Worm (Caenorhabditis elegans) whole organism, L4 larva: Measurements from ENCODE around the gene R53.5.
A peak's percentile ranks its signal among the peaks of the same experiment; 100 is the strongest.

Source experiments
- D1046.2 ChIP-seq: fragments of 200-800 bp; sonication (Bioruptor generic); IDR thresholded peaks from 2 replicates; pipeline ENCODE4 v1.3.6; 2022; ENCODE audit warnings: missing genetic modification characterization, missing compliant biosample characterization
- F49E8.2 ChIP-seq: sonication (generic microtip); optimal IDR thresholded peaks from 2 replicates; lab custom pipeline; 2016; ENCODE audit warnings: missing compliant biosample characterization, mild to moderate bottlenecking, missing genetic modification characterization, borderline replicate concordance
- Y105C5A.15 ChIP-seq: fragments of 200-800 bp; sonication (Bioruptor generic); IDR thresholded peaks from 2 replicates; pipeline ENCODE4 v1.3.6; 2022; ENCODE audit warnings: missing genetic modification characterization, missing compliant biosample characterization
- ZK337.2 ChIP-seq: fragments of 200-800 bp; sonication (Bioruptor generic); IDR thresholded peaks from 2 replicates; pipeline ENCODE4 v1.3.6; 2022; ENCODE audit warnings: missing genetic modification reagents, missing genetic modification characterization, missing compliant biosample characterization
- ZK546.5 ChIP-seq, 2 experiments: sonication (generic microtip); optimal IDR thresholded peaks; 2 replicates each; lab custom pipeline; 2017; ENCODE audit warnings: missing biosample characterization in 2 of 2, missing genetic modification characterization in 2 of 2
- aha-1 ChIP-seq: fragments of 150-350 bp; peaks from one replicate; lab custom pipeline; 2014; ENCODE audit warnings: missing biosample characterization, missing genetic modification characterization
- ama-1 ChIP-seq: fragments of 150-350 bp; optimal IDR thresholded peaks from 2 replicates; lab custom pipeline; 2014; ENCODE audit warnings: inconsistent platforms, mixed read lengths
- ceh-32 ChIP-seq: sonication (generic microtip); optimal IDR thresholded peaks from 2 replicates; lab custom pipeline; 2016; ENCODE audit warnings: mild to moderate bottlenecking, missing genetic modification characterization, missing compliant biosample characterization; ENCODE audit not compliant: poor library complexity
- ceh-62 ChIP-seq: sonication (generic microtip); optimal IDR thresholded peaks from 2 replicates; lab custom pipeline; 2017; ENCODE audit warnings: missing biosample characterization, missing genetic modification characterization
- ceh-82 ChIP-seq: sonication (generic microtip); optimal IDR thresholded peaks from 2 replicates; lab custom pipeline; 2017; ENCODE audit warnings: missing biosample characterization, missing genetic modification characterization
- daf-8 ChIP-seq: fragments of 200-800 bp; sonication (Bioruptor generic); IDR thresholded peaks from 2 replicates; pipeline ENCODE4 v1.3.6; 2022; ENCODE audit warnings: missing genetic modification characterization, missing compliant biosample characterization
- dmd-8 ChIP-seq: fragments of 200-800 bp; sonication (Bioruptor generic); IDR thresholded peaks from 2 replicates; pipeline ENCODE4 v1.3.6; 2022; ENCODE audit warnings: missing genetic modification characterization, missing compliant biosample characterization
- dpl-1 ChIP-seq: fragments of 150-350 bp; optimal IDR thresholded peaks from 2 replicates; lab custom pipeline; 2014; ENCODE audit warnings: missing biosample characterization, missing genetic modification reagents, missing genetic modification characterization
- dve-1 ChIP-seq: sonication (generic microtip); optimal IDR thresholded peaks from 2 replicates; lab custom pipeline; 2017; ENCODE audit warnings: antibody characterized with exemption, mild to moderate bottlenecking, missing genetic modification characterization, missing compliant biosample characterization; ENCODE audit not compliant: insufficient read depth
- fkh-10 ChIP-seq: fragments of 150-350 bp; optimal IDR thresholded peaks from 2 replicates; lab custom pipeline; 2014; ENCODE audit warnings: missing biosample characterization, missing genetic modification reagents, missing genetic modification characterization
- gei-8 ChIP-seq: fragments of 200-800 bp; sonication (Bioruptor generic); optimal IDR thresholded peaks from 2 replicates; lab custom pipeline; 2018; ENCODE audit warnings: mild to moderate bottlenecking, missing genetic modification characterization, missing compliant biosample characterization
- hlh-11 ChIP-seq: fragments of 200-800 bp; sonication (Bioruptor generic); optimal IDR thresholded peaks from 2 replicates; lab custom pipeline; 2018; ENCODE audit warnings: mild to moderate bottlenecking, missing genetic modification characterization, missing compliant biosample characterization
- lin-29 ChIP-seq: fragments of 200-800 bp; sonication (Bioruptor generic); IDR thresholded peaks from 2 replicates; pipeline ENCODE4 v1.3.6; 2022; ENCODE audit warnings: missing genetic modification reagents, missing genetic modification characterization, missing compliant biosample characterization
- mdt-29 ChIP-seq: fragments of 200-800 bp; sonication (Bioruptor generic); IDR thresholded peaks from 2 replicates; pipeline ENCODE4 v1.3.6; 2022; ENCODE audit warnings: missing genetic modification reagents, missing genetic modification characterization, missing compliant biosample characterization
- mes-2 ChIP-seq: sonication (generic microtip); optimal IDR thresholded peaks from 2 replicates; lab custom pipeline; 2016; ENCODE audit warnings: missing genotype, mild to moderate bottlenecking, missing genetic modification characterization, missing compliant biosample characterization; ENCODE audit not compliant: poor library complexity, severe bottlenecking
- nhr-10 ChIP-seq: fragments of 150-350 bp; optimal IDR thresholded peaks from 2 replicates; lab custom pipeline; 2014; ENCODE audit warnings: missing biosample characterization, missing genetic modification characterization
- nhr-11 ChIP-seq: fragments of 150-350 bp; optimal IDR thresholded peaks from 2 replicates; lab custom pipeline; 2014; ENCODE audit warnings: missing biosample characterization, missing genetic modification characterization
- nhr-25 ChIP-seq: sonication (generic microtip); optimal IDR thresholded peaks from 2 replicates; lab custom pipeline; 2017; ENCODE audit warnings: missing genetic modification characterization, mild to moderate bottlenecking, missing compliant biosample characterization, antibody characterized with exemption, moderate library complexity, borderline replicate concordance; ENCODE audit not compliant: insufficient read depth
- nhr-28 ChIP-seq: fragments of 150-350 bp; optimal IDR thresholded peaks from 2 replicates; lab custom pipeline; 2014; ENCODE audit warnings: missing biosample characterization, missing genetic modification characterization
- nhr-48 ChIP-seq: sonication (generic microtip); optimal IDR thresholded peaks from 2 replicates; lab custom pipeline; 2016; ENCODE audit warnings: mild to moderate bottlenecking, missing genetic modification characterization, missing compliant biosample characterization
- nhr-6 ChIP-seq: fragments of 150-350 bp; optimal IDR thresholded peaks from 2 replicates; lab custom pipeline; 2014; ENCODE audit warnings: missing biosample characterization, missing genetic modification characterization
- saeg-2 ChIP-seq: fragments of 200-800 bp; sonication (Bioruptor generic); IDR thresholded peaks from 2 replicates; pipeline ENCODE4 v1.3.6; 2022; ENCODE audit warnings: missing genetic modification reagents, missing genetic modification characterization, missing compliant biosample characterization
- set-16 ChIP-seq: fragments of 200-800 bp; sonication (Bioruptor generic); IDR thresholded peaks from 2 replicates; pipeline ENCODE4 v1.3.6; 2022; ENCODE audit warnings: missing genetic modification reagents, missing genetic modification characterization, missing compliant biosample characterization
- spr-3 ChIP-seq: fragments of 200-800 bp; sonication (Bioruptor generic); optimal IDR thresholded peaks from 2 replicates; lab custom pipeline; 2018; ENCODE audit warnings: mild to moderate bottlenecking, missing genetic modification characterization, missing compliant biosample characterization
- unc-62 ChIP-seq, 3 experiments: fragments of 150-350 bp in 1 of 3; sonication (generic microtip); optimal IDR thresholded peaks in 2 of 3; peaks in 1 of 3; 1 replicate in 1 of 3; 2 replicates in 2 of 3; lab custom pipeline; 2014 to 2017; ENCODE audit warnings: missing biosample characterization in 3 of 3, missing genetic modification characterization in 3 of 3, missing genetic modification reagents in 3 of 3, missing genotype in 1 of 3
- ztf-11 ChIP-seq: fragments of 150-350 bp; optimal IDR thresholded peaks from 2 replicates; lab custom pipeline; 2014; ENCODE audit warnings: missing biosample characterization, missing genetic modification characterization

The R53.5 gene

DNA sequence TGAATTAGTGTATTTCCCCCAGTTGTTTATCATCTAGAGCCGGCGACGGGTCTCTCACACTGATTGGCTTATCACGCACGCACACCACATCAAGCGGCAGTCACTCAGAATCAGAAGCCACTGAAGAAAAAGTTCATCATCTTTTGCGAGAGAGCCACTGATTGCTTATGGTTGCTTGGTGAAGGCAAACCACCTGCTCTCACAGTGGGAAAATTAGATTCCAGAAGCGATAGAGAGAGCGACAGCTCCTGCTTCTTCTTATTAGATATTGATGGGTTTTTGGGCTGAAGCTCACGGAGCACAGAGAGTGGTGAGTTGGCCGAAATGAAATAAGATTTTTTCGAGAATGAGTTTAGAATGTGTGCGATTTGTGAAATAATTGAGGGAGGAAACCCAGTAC, 14.2 kb downstream of the R53.5 start:
- TF ChIP-seq ama-1 (no peak), unc-62 (GFP tag; optimal IDR thresholded peaks at IDR 0.05 in 1 of 2; lab: Kevin White, UChicago) (peak in 1 of 2 experiments; percentile 53), unc-62 (tag; optimal IDR thresholded peaks at IDR 0.05; lab: Kevin White, UChicago) (no peak), nhr-11 (tag; lab: Kevin White, UChicago) (peak; percentile 3)

DNA sequence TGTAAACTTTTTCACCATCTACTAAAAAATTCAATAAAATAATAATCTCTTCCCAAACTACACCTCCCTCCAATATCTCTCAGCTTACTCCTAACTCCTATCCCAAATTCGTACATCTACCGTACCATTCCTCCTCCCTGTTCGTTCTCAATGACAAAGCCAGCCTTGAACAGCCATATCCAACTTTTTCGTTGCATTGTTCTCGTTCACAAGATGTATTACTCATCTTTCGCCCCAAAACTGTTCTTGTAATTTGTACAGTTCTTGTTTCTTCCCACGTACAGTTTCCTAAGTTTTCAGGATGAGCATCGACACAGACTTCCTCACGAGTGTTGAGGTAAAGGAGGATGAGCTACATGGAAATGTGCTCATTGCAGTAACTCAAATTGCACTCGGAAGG, 15.4 kb downstream of the R53.5 start, which contains the start of gene egl-43:
TSS of gene egl-43 (plus strand) at position 301 of the 400 bp plus-strand sequence.
- TF ChIP-seq ZK337.2 (GFP tag; lab: Robert Waterston, UW) (no peak), hlh-11 (no peak), dpl-1 (GFP tag; lab: Kevin White, UChicago) (no peak), gei-8 (GFP tag; lab: Kevin White, UChicago) (no peak), ceh-62 (tag; lab: Kevin White, UChicago) (no peak), ztf-11 (tag; lab: Kevin White, UChicago) (no peak), F49E8.2 (tag; lab: Kevin White, UChicago) (no peak), fkh-10 (GFP tag; lab: Kevin White, UChicago) (no peak), nhr-48 (tag; lab: Kevin White, UChicago) (no peak)

DNA sequence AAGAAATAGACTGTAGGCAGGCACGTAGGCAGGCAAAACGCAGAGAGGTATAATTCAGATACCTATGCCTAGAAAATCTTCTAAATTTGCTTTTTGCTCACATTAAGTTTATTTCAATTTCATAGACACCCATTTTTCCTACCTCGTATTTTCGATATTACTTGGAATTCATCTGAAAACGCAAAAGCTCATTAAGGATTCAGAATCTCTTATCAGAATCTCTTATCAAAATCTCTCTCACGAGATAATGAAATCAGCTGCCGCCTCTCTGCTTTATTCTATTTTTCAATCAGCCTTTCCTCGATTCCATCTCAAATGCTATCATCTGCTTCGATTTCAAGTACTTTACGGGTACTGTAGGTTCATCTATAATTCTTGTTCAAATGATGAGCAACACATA, 18.4 kb downstream of the R53.5 start:
- TF ChIP-seq aha-1 (tag; lab: Kevin White, UChicago), result peak; percentile 83
- TF ChIP-seq nhr-6 (tag; lab: Kevin White, UChicago), result no peak
- TF ChIP-seq dve-1 (tag; lab: Kevin White, UChicago), result no peak
- TF ChIP-seq, all 104 proteins: peak for 1

DNA sequence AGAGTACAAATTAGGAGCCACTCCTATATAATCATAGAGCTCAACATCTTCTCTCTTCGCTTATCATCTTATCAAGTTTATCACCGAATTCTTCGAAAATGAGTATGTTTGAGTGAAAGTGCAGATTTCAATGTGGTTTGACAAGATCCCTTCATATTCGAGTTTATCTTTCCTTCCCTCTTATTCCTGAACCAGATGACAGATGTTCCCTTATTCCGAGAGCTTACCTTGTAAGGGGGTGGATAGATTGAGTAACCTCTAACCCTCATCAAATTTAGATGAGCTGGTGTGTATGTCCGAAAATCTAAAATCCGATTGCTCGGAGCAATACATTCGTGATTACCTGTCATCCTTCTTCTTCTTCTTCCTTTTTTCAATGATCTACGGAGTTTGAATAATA, 21.6 kb downstream of the R53.5 start:
- TF ChIP-seq nhr-10 (tag; lab: Kevin White, UChicago) (no peak), unc-62 (GFP tag; optimal IDR thresholded peaks at IDR 0.05 in 1 of 2; lab: Kevin White, UChicago) (peak in 1 of 2 experiments; percentile 93), unc-62 (tag; optimal IDR thresholded peaks at IDR 0.05; lab: Kevin White, UChicago) (no peak), aha-1 (tag; lab: Kevin White, UChicago) (peak; percentile 9), mes-2 (tag; lab: Kevin White, UChicago) (no peak), spr-3 (GFP tag; lab: Kevin White, UChicago) (no peak), saeg-2 (no peak), D1046.2 (GFP tag; lab: Robert Waterston, UW) (no peak), ceh-82 (tag; lab: Kevin White, UChicago) (no peak), lin-29 (GFP tag; lab: Robert Waterston, UW) (no peak), nhr-28 (no peak), nhr-25 (tag; lab: Kevin White, UChicago) (no peak), ZK546.5 (tag; optimal IDR thresholded peaks at IDR 0.05; lab: Kevin White, UChicago) (no peak)

DNA sequence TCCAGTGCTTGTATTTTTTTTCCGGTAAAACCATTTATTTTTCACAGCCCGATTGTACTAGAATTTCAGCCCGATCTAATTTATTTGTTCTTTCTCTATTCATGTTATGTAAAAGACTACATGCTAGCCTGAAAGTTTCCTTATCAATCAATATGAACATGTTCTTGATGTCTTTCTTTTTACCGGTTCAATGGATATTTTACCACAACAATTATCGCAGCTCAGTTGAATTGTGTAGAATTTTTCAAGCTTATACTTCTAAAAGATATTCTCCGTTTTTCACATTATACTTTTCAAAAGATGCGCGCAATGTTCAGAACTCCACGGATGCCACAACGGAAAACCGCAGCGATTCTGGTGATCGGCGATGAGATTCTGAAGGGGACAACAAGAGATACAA, 26.5 kb downstream of the R53.5 start, which contains the start of gene flad-1:
TSS of gene flad-1 (plus strand) at position 301 of the 400 bp plus-strand sequence.
- no peak for TF ChIP-seq daf-8 (GFP tag; lab: Robert Waterston, UW)
- TF ChIP-seq mdt-29 (GFP tag; lab: Robert Waterston, UW), result no peak
- no peak for TF ChIP-seq fkh-10 (GFP tag; lab: Kevin White, UChicago)
- TF ChIP-seq dmd-8 (GFP tag; lab: Robert Waterston, UW), result no peak
- TF ChIP-seq set-16 (GFP tag; lab: Robert Waterston, UW), result no peak
- no peak for TF ChIP-seq Y105C5A.15 (GFP tag; lab: Robert Waterston, UW)

DNA sequence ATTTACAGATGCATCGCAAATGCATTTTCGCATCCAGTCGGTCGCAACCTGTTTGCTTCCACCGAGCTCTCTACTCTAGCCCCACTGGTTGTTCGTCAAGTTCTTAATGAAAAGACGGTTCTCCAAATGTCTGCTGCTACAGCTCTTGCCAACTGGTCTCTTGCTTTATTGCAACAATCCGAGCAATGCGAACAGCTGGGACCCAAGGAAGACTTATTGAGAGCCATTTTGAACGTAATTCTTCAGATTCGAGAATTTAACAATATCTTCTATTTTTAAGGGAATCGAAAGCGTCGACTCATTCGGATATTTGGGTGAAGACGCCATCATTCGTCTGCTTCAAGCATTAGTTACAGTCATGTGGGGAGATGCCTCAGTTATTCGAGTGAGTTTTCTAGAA, 27.0 kb downstream of the R53.5 start:
- TF ChIP-seq unc-62 (GFP tag; optimal IDR thresholded peaks at IDR 0.05 in 1 of 2; lab: Kevin White, UChicago) (peak in 1 of 2 experiments; percentile 91), unc-62 (tag; optimal IDR thresholded peaks at IDR 0.05; lab: Kevin White, UChicago) (no peak), ceh-32 (tag; lab: Kevin White, UChicago) (no peak)
